Worm (Caenorhabditis elegans) whole organism, late embryonic: ENCODE results near the gene his-72.

Source experiments
- C08G9.2 ChIP-seq: sonication (generic microtip); optimal IDR thresholded peaks from 2 replicates; lab custom pipeline; 2016; ENCODE audit warnings: mild to moderate bottlenecking, missing genetic modification characterization, moderate library complexity, missing compliant biosample characterization
- C38D4.7 ChIP-seq: fragments of 200-800 bp; sonication (Bioruptor generic); optimal IDR thresholded peaks from 2 replicates; lab custom pipeline; 2018; ENCODE audit warnings: mild to moderate bottlenecking, missing genetic modification characterization, moderate library complexity, missing compliant biosample characterization
- F13H6.1 ChIP-seq: sonication (generic microtip); optimal IDR thresholded peaks from 2 replicates; lab custom pipeline; 2016; ENCODE audit warnings: missing genetic modification characterization, missing compliant biosample characterization
- K09A11.1 ChIP-seq: sonication (generic microtip); optimal IDR thresholded peaks from 2 replicates; lab custom pipeline; 2017; ENCODE audit warnings: antibody characterized with exemption, mild to moderate bottlenecking, missing genetic modification characterization, missing compliant biosample characterization; ENCODE audit not compliant: insufficient read depth
- T23F11.4 ChIP-seq: fragments of 200-800 bp; sonication (Bioruptor generic); optimal IDR thresholded peaks from 2 replicates; lab custom pipeline; 2018; ENCODE audit warnings: mild to moderate bottlenecking, missing genetic modification characterization, missing compliant biosample characterization
- Y22D7AL.16 ChIP-seq: sonication (generic microtip); optimal IDR thresholded peaks from 2 replicates; lab custom pipeline; 2016; ENCODE audit warnings: missing genetic modification characterization, missing compliant biosample characterization
- ceh-14 ChIP-seq: sonication (generic microtip); optimal IDR thresholded peaks from 2 replicates; lab custom pipeline; 2016; ENCODE audit warnings: missing genotype, missing genetic modification characterization, missing compliant biosample characterization
- ceh-18 ChIP-seq: sonication (generic microtip); optimal IDR thresholded peaks from 2 replicates; lab custom pipeline; 2016; ENCODE audit warnings: missing genetic modification characterization, missing compliant biosample characterization
- ceh-22 ChIP-seq: sonication (generic microtip); optimal IDR thresholded peaks from 2 replicates; lab custom pipeline; 2017; ENCODE audit warnings: missing biosample characterization, missing genetic modification characterization
- ceh-30 ChIP-seq: fragments of 150-350 bp; optimal IDR thresholded peaks from 2 replicates; lab custom pipeline; 2014; ENCODE audit warnings: missing biosample characterization, missing genetic modification characterization
- ceh-34 ChIP-seq: sonication (generic microtip); optimal IDR thresholded peaks from 2 replicates; lab custom pipeline; 2016; ENCODE audit warnings: mild to moderate bottlenecking, missing genetic modification characterization, missing compliant biosample characterization
- ceh-45 ChIP-seq: fragments of 200-800 bp; sonication (Bioruptor generic); IDR thresholded peaks from 2 replicates; pipeline ENCODE4 v1.3.6; 2022; ENCODE audit warnings: missing genetic modification reagents, missing genetic modification characterization, missing compliant biosample characterization
- ceh-48 ChIP-seq: sonication (generic microtip); optimal IDR thresholded peaks from 2 replicates; lab custom pipeline; 2016; ENCODE audit warnings: missing genetic modification characterization, inconsistent platforms, missing compliant biosample characterization
- ceh-6 ChIP-seq: fragments of 200-800 bp; sonication (Bioruptor generic); optimal IDR thresholded peaks from 2 replicates; lab custom pipeline; 2018; ENCODE audit warnings: mild to moderate bottlenecking, missing genetic modification characterization, missing compliant biosample characterization
- dmd-4 ChIP-seq: sonication (generic microtip); optimal IDR thresholded peaks from 2 replicates; lab custom pipeline; 2016; ENCODE audit warnings: borderline replicate concordance, missing genetic modification characterization, missing compliant biosample characterization
- dve-1 ChIP-seq: sonication (generic microtip); optimal IDR thresholded peaks from 2 replicates; lab custom pipeline; 2017; ENCODE audit warnings: antibody characterized with exemption, mild to moderate bottlenecking, missing genetic modification characterization, missing compliant biosample characterization
- elt-2 ChIP-seq: sonication (generic microtip); optimal IDR thresholded peaks from 2 replicates; lab custom pipeline; 2016; ENCODE audit warnings: missing genetic modification reagents, missing genetic modification characterization, missing compliant biosample characterization
- eyg-1 ChIP-seq: sonication (generic microtip); optimal IDR thresholded peaks from 2 replicates; lab custom pipeline; 2016; ENCODE audit warnings: missing genotype, missing genetic modification characterization, missing compliant biosample characterization
- gmeb-2 ChIP-seq: sonication (generic microtip); optimal IDR thresholded peaks from 2 replicates; lab custom pipeline; 2016; ENCODE audit warnings: missing genetic modification characterization, inconsistent platforms, missing compliant biosample characterization
- hlh-13 ChIP-seq: fragments of 200-800 bp; sonication (Bioruptor generic); optimal IDR thresholded peaks from 2 replicates; lab custom pipeline; 2018; ENCODE audit warnings: mild to moderate bottlenecking, missing genetic modification characterization, missing compliant biosample characterization
- hlh-30 ChIP-seq: sonication (generic microtip); optimal IDR thresholded peaks from 2 replicates; lab custom pipeline; 2017; ENCODE audit warnings: antibody characterized with exemption, missing genetic modification characterization, missing compliant biosample characterization; ENCODE audit not compliant: insufficient read depth
- hlh-6 ChIP-seq: sonication (generic microtip); optimal IDR thresholded peaks from 2 replicates; lab custom pipeline; 2016; ENCODE audit warnings: missing genotype, missing genetic modification characterization, missing compliant biosample characterization
- hlh-8 ChIP-seq: sonication (generic microtip); optimal IDR thresholded peaks from 2 replicates; lab custom pipeline; 2016; ENCODE audit warnings: missing genotype, missing genetic modification characterization, missing compliant biosample characterization
- lim-6 ChIP-seq: sonication (generic microtip); optimal IDR thresholded peaks from 2 replicates; lab custom pipeline; 2016; ENCODE audit warnings: missing genetic modification characterization, missing compliant biosample characterization
- lin-11 ChIP-seq: fragments of 200-800 bp; sonication (Bioruptor generic); optimal IDR thresholded peaks from 2 replicates; lab custom pipeline; 2018; ENCODE audit warnings: mild to moderate bottlenecking, missing genetic modification characterization, missing compliant biosample characterization
- madf-2 ChIP-seq: sonication (generic microtip); optimal IDR thresholded peaks from 2 replicates; lab custom pipeline; 2017; ENCODE audit warnings: missing genetic modification characterization, missing compliant biosample characterization
- mec-3 ChIP-seq: sonication (generic microtip); optimal IDR thresholded peaks from 2 replicates; lab custom pipeline; 2016; ENCODE audit warnings: borderline replicate concordance, missing genetic modification characterization, missing compliant biosample characterization
- nfya-1 ChIP-seq: sonication (generic microtip); optimal IDR thresholded peaks from 2 replicates; lab custom pipeline; 2017; ENCODE audit warnings: missing genetic modification characterization, mild to moderate bottlenecking, missing compliant biosample characterization, antibody characterized with exemption, moderate library complexity
- nhr-11 ChIP-seq: fragments of 150-350 bp; optimal IDR thresholded peaks from 2 replicates; lab custom pipeline; 2014; ENCODE audit warnings: missing biosample characterization, missing genetic modification characterization
- npax-4 ChIP-seq: sonication (generic microtip); optimal IDR thresholded peaks from 2 replicates; lab custom pipeline; 2016; ENCODE audit warnings: missing genetic modification characterization, missing compliant biosample characterization
- odd-2 ChIP-seq: sonication (generic microtip); optimal IDR thresholded peaks from 2 replicates; lab custom pipeline; 2017; ENCODE audit warnings: antibody characterized with exemption, mild to moderate bottlenecking, missing genetic modification characterization, missing compliant biosample characterization
- pat-9 ChIP-seq: fragments of 200-800 bp; sonication (Bioruptor generic); optimal IDR thresholded peaks from 2 replicates; lab custom pipeline; 2018; ENCODE audit warnings: mild to moderate bottlenecking, missing genetic modification characterization, moderate library complexity, missing compliant biosample characterization
- pax-1 ChIP-seq: fragments of 150-350 bp; optimal IDR thresholded peaks from 2 replicates; lab custom pipeline; 2014; ENCODE audit warnings: missing biosample characterization, missing genetic modification characterization
- pha-2 ChIP-seq: sonication (generic microtip); optimal IDR thresholded peaks from 2 replicates; lab custom pipeline; 2017; ENCODE audit warnings: mild to moderate bottlenecking, missing genetic modification characterization, missing compliant biosample characterization
- pros-1 ChIP-seq: fragments of 150-350 bp; optimal IDR thresholded peaks from 2 replicates; lab custom pipeline; 2014; ENCODE audit warnings: missing biosample characterization, missing genetic modification reagents, missing genetic modification characterization
- ref-2 ChIP-seq: sonication (generic microtip); optimal IDR thresholded peaks from 2 replicates; lab custom pipeline; 2016; ENCODE audit warnings: missing genetic modification characterization, missing compliant biosample characterization
- rnt-1 ChIP-seq: sonication (generic microtip); optimal IDR thresholded peaks from 2 replicates; lab custom pipeline; 2016; ENCODE audit warnings: missing genetic modification characterization, missing compliant biosample characterization
- sdc-2 ChIP-seq: sonication (generic microtip); optimal IDR thresholded peaks from 2 replicates; lab custom pipeline; 2016; ENCODE audit warnings: missing genotype, missing genetic modification characterization, missing compliant biosample characterization
- sox-4 ChIP-seq: sonication (generic microtip); optimal IDR thresholded peaks from 2 replicates; lab custom pipeline; 2017; ENCODE audit warnings: mild to moderate bottlenecking, missing genetic modification characterization, inconsistent platforms, missing compliant biosample characterization
- syd-9 ChIP-seq: sonication (generic microtip); optimal IDR thresholded peaks from 2 replicates; lab custom pipeline; 2016; ENCODE audit warnings: mild to moderate bottlenecking, missing genetic modification characterization, moderate library complexity, missing compliant biosample characterization
- tbx-7 ChIP-seq: sonication (generic microtip); optimal IDR thresholded peaks from 2 replicates; lab custom pipeline; 2016; ENCODE audit warnings: missing genotype, missing genetic modification characterization, missing compliant biosample characterization
- ttx-3 ChIP-seq: sonication (generic microtip); optimal IDR thresholded peaks from 2 replicates; lab custom pipeline; 2016; ENCODE audit warnings: missing genetic modification reagents, missing genetic modification characterization, missing compliant biosample characterization
- unc-3 ChIP-seq, 2 experiments: fragments of 200-800 bp in 1 of 2; sonication (Bioruptor generic) in 1 of 2; sonication (generic microtip) in 1 of 2; conservative IDR thresholded peaks in 1 of 2; optimal IDR thresholded peaks in 1 of 2; 2 replicates each; pipeline versions ENCODE4 v1.3.6 to Lab custom; 2016 to 2022; ENCODE audit warnings: missing compliant biosample characterization in 2 of 2, missing genetic modification characterization in 2 of 2, missing genetic modification reagents in 1 of 2
- unc-42 ChIP-seq: sonication (generic microtip); optimal IDR thresholded peaks from 2 replicates; lab custom pipeline; 2016; ENCODE audit warnings: missing genotype, missing genetic modification characterization, missing compliant biosample characterization
- unc-86 ChIP-seq: sonication (generic microtip); optimal IDR thresholded peaks from 2 replicates; lab custom pipeline; 2016; ENCODE audit warnings: missing genetic modification characterization, missing compliant biosample characterization
- zip-5 ChIP-seq: sonication (generic microtip); optimal IDR thresholded peaks from 2 replicates; lab custom pipeline; 2016; ENCODE audit warnings: missing genetic modification characterization, missing compliant biosample characterization
- ztf-16 ChIP-seq: sonication (generic microtip); optimal IDR thresholded peaks from 2 replicates; lab custom pipeline; 2017; ENCODE audit warnings: missing genetic modification characterization, missing compliant biosample characterization

his-72 gene

ce11 chrIII:12358461-12358860 lies 10.4 kb downstream of the his-72 start, which contains the start of gene Y75B8A.32:
TSS of gene Y75B8A.32 (minus strand) at chrIII:12358561.
- TF ChIP-seq ceh-48 (tag; lab: Kevin White, UChicago) (no peak), ceh-22 (tag; lab: Kevin White, UChicago) (no peak), elt-2 (tag; lab: Kevin White, UChicago) (no peak), rnt-1 (no peak), ceh-6 (GFP tag; lab: Kevin White, UChicago) (no peak), hlh-6 (tag; lab: Kevin White, UChicago) (no peak), T23F11.4 (no peak), mec-3 (no peak), lim-6 (tag; lab: Kevin White, UChicago) (no peak), pat-9 (no peak), unc-42 (no peak), ceh-14 (tag; lab: Kevin White, UChicago) (no peak), nhr-11 (tag; lab: Kevin White, UChicago) (no peak), pros-1 (tag; lab: Kevin White, UChicago) (no peak), npax-4 (tag; lab: Kevin White, UChicago) (no peak), eyg-1 (tag; lab: Kevin White, UChicago) (no peak), dmd-4 (tag; lab: Kevin White, UChicago) (no peak), ref-2 (tag; lab: Kevin White, UChicago) (no peak), pha-2 (no peak), sdc-2 (tag; lab: Kevin White, UChicago) (no peak)

ce11 chrIII:12356588-12356987 lies 12.3 kb downstream of the his-72 start:
- no peak for TF ChIP-seq hlh-30 (tag; lab: Kevin White, UChicago)
- TF ChIP-seq nhr-11 (tag; lab: Kevin White, UChicago): no peak
- no peak for TF ChIP-seq elt-2 (tag; lab: Kevin White, UChicago)
- TF ChIP-seq syd-9 (tag; lab: Kevin White, UChicago): no peak
- TF ChIP-seq ceh-18 (tag; lab: Kevin White, UChicago): no peak
- TF ChIP-seq ceh-45 (GFP tag; lab: Robert Waterston, UW): no peak
- no peak for TF ChIP-seq zip-5
- no peak for TF ChIP-seq dve-1 (tag; lab: Kevin White, UChicago)
- no peak for TF ChIP-seq C38D4.7 (GFP tag; lab: Kevin White, UChicago)

ce11 chrIII:12351301-12351700 lies 17.5 kb downstream of the his-72 start, which contains the start of the genes pph-4.1 and Y75B8A.31:
TSS of gene pph-4.1 (minus strand) at chrIII:12351336.
TSS of gene Y75B8A.31 (plus strand) at chrIII:12351642.
- no peak for TF ChIP-seq gmeb-2 (tag; lab: Kevin White, UChicago)
- TF ChIP-seq ttx-3 (tag; lab: Kevin White, UChicago): peak; percentile 19
- TF ChIP-seq pat-9: peak; percentile 72
- peak; percentile 53 for TF ChIP-seq unc-86
- peak; percentile 93 for TF ChIP-seq C08G9.2 (tag; lab: Kevin White, UChicago)
- no peak for TF ChIP-seq C38D4.7 (GFP tag; lab: Kevin White, UChicago)
- TF ChIP-seq ceh-22 (tag; lab: Kevin White, UChicago): no peak
- TF ChIP-seq ceh-6 (GFP tag; lab: Kevin White, UChicago): no peak
- no peak for TF ChIP-seq ceh-30 (tag; lab: Kevin White, UChicago)
- peak; percentile 82 for TF ChIP-seq tbx-7 (tag; lab: Kevin White, UChicago)
- no peak for TF ChIP-seq hlh-13 (GFP tag; lab: Kevin White, UChicago)
- peak; percentile 67 for TF ChIP-seq nfya-1 (tag; lab: Kevin White, UChicago)
- peak; percentile 84 for TF ChIP-seq zip-5
- TF ChIP-seq unc-3 (GFP tag; conservative IDR thresholded peaks at IDR 0.05; lab: Robert Waterston, UW): peak; percentile 35; the same call in 1 of the 2 replicates
- peak; percentile 49 for TF ChIP-seq unc-3 (tag; optimal IDR thresholded peaks at IDR 0.05; lab: Kevin White, UChicago)
- TF ChIP-seq Y22D7AL.16 (tag; lab: Kevin White, UChicago): no peak
- peak; percentile 32 for TF ChIP-seq F13H6.1 (tag; lab: Kevin White, UChicago)
- TF ChIP-seq pros-1 (tag; lab: Kevin White, UChicago): no peak
- TF ChIP-seq eyg-1 (tag; lab: Kevin White, UChicago): peak; percentile 36
- TF ChIP-seq ztf-16 (tag; lab: Kevin White, UChicago): peak; percentile 24
- no peak for TF ChIP-seq npax-4 (tag; lab: Kevin White, UChicago)
- no peak for TF ChIP-seq madf-2 (tag; lab: Kevin White, UChicago)
- no peak for TF ChIP-seq K09A11.1 (tag; lab: Kevin White, UChicago)
- no peak for TF ChIP-seq odd-2 (tag; lab: Kevin White, UChicago)
- peak; percentile 69 for TF ChIP-seq unc-42
- TF ChIP-seq elt-2 (tag; lab: Kevin White, UChicago): peak; percentile 77
- TF ChIP-seq lin-11 (tag; lab: Kevin White, UChicago): peak; percentile 8
- TF ChIP-seq sox-4 (tag; lab: Kevin White, UChicago): no peak
- TF ChIP-seq ceh-34 (tag; lab: Kevin White, UChicago): peak; percentile 58
- TF ChIP-seq pax-1 (tag; lab: Kevin White, UChicago): peak; percentile 15
- peak; percentile 16 for TF ChIP-seq pha-2
- TF ChIP-seq ref-2 (tag; lab: Kevin White, UChicago): peak; percentile 65
- peak; percentile 83 for TF ChIP-seq hlh-8 (tag; lab: Kevin White, UChicago)
